Worm (Caenorhabditis elegans): Measurements from ENCODE around the gene F12A10.6.

DNA sequence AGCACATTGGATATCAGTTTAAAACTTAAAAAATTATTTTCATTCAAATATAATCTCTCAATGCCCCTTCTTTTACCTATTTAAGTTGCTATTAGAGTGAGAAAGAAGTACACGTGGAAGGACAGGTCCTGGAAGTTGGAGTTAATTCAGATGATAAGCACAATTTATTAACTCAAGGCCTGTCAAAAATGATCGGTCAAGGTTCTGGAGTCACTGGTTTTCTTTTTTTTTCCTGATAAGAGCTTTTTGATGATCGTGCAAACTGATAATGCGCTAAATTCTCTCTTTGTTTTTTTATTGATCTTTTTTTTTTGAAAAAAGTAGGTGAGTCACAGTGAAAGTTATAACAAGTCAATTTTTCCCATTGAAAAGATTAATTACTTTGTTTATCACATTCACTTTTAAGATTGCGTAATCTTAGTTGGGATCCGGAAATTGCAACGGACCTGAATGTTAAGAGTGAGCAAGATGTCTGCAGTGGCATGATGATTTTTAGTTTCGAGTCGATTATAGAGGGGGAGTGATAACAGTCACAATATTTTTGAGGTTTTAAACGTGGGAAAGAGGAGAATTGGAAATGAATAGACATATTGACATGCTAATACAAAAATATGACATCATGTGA, 18.3 kb upstream of the F12A10.6 start:
- TF ChIP-seq elt-1 (tag; optimal IDR thresholded peaks at IDR 0.05) (no peak), nhr-23 (tag; optimal IDR thresholded peaks at IDR 0.05) (no peak), ceh-9 (tag; optimal IDR thresholded peaks at IDR 0.05) (no peak)

Measured in whole organism, L3 larva.